Fruit fly (Drosophila melanogaster) whole organism, wandering third instar larva: ENCODE data around the gene iav.

Source experiments
- Abd-B ChIP-seq: fragments of >200 bp; optimal IDR thresholded peaks from 2 replicates; lab custom pipeline; 2017; ENCODE audit warnings: missing biosample characterization, missing genetic modification characterization
- CG32264 ChIP-seq: fragments of 200-800 bp; sonication (Bioruptor generic); optimal IDR thresholded peaks from 2 replicates; lab custom pipeline; 2016; ENCODE audit warnings: missing biosample characterization, missing genetic modification characterization
- CG9705 ChIP-seq: fragments of 200-800 bp; sonication (Bioruptor generic); optimal IDR thresholded peaks from 2 replicates; lab custom pipeline; 2018; ENCODE audit warnings: missing biosample characterization, mild to moderate bottlenecking, missing genetic modification characterization
- CrebA ChIP-seq: fragments of 200-800 bp; sonication (Bioruptor generic); optimal IDR thresholded peaks from 2 replicates; lab custom pipeline; 2016; ENCODE audit warnings: missing biosample characterization, mild to moderate bottlenecking, missing genetic modification characterization, borderline replicate concordance
- Dfd ChIP-seq: fragments of >200 bp; optimal IDR thresholded peaks from 2 replicates; lab custom pipeline; 2017; ENCODE audit warnings: missing biosample characterization, missing genetic modification characterization
- Dif ChIP-seq: fragments of 200-275, 200-300 bp; sonication (Bioruptor generic); optimal IDR thresholded peaks from 2 replicates; lab custom pipeline; 2018; ENCODE audit warnings: missing biosample characterization, missing genetic modification characterization; ENCODE audit not compliant: partially characterized antibody
- GATAd ChIP-seq: sonication (Bioruptor generic); optimal IDR thresholded peaks from 2 replicates; lab custom pipeline; 2016; ENCODE audit warnings: missing biosample characterization, missing genetic modification characterization
- HLH106 ChIP-seq: fragments of 200-800 bp; optimal IDR thresholded peaks from 3 replicates; lab custom pipeline; 2019; ENCODE audit warnings: missing biosample characterization, mild to moderate bottlenecking, missing genetic modification characterization, moderate library complexity
- Hnf4 ChIP-seq: fragments of 200-800 bp; sonication (Bioruptor generic); optimal IDR thresholded peaks from 2 replicates; lab custom pipeline; 2016; ENCODE audit warnings: missing biosample characterization, mild to moderate bottlenecking, missing genetic modification characterization
- Hr78 ChIP-seq: fragments of >200 bp; optimal IDR thresholded peaks from 2 replicates; lab custom pipeline; 2017; ENCODE audit warnings: missing biosample characterization, missing genetic modification characterization
- Hr83 ChIP-seq: fragments of 200-300 bp; sonication (Bioruptor generic); optimal IDR thresholded peaks from 2 replicates; lab custom pipeline; 2016; ENCODE audit warnings: missing biosample characterization, mild to moderate bottlenecking, missing genetic modification characterization, moderate library complexity; ENCODE audit not compliant: poor library complexity, severe bottlenecking
- Jra ChIP-seq: sonication (Bioruptor generic); optimal IDR thresholded peaks from 2 replicates; lab custom pipeline; 2016; ENCODE audit warnings: missing biosample characterization, missing genetic modification characterization
- Mio ChIP-seq: sonication (Bioruptor generic); optimal IDR thresholded peaks from 2 replicates; lab custom pipeline; 2016; ENCODE audit warnings: missing biosample characterization, missing genetic modification characterization
- Myc ChIP-seq: fragments of >200 bp; optimal IDR thresholded peaks from 2 replicates; lab custom pipeline; 2017
- N ChIP-seq: fragments of >200 bp; optimal IDR thresholded peaks from 2 replicates; lab custom pipeline; 2018; ENCODE audit warnings: missing biosample characterization, missing external identifiers, missing genetic modification characterization
- OdsH ChIP-seq: fragments of 200-800 bp; sonication (Bioruptor generic); optimal IDR thresholded peaks from 2 replicates; lab custom pipeline; 2016; ENCODE audit warnings: missing biosample characterization, mild to moderate bottlenecking, missing genetic modification characterization
- Rel ChIP-seq, 2 experiments: fragments of 200-800 bp; sonication (Bioruptor generic) in 1 of 2; optimal IDR thresholded peaks; 2 replicates in 1 of 2; 3 replicates in 1 of 2; lab custom pipeline; 2016 to 2019; ENCODE audit warnings: mild to moderate bottlenecking in 2 of 2, missing biosample characterization in 2 of 2, missing genetic modification characterization in 2 of 2, moderate library complexity in 1 of 2
- Sp1 ChIP-seq: fragments of 200-800 bp; sonication (Bioruptor generic); optimal IDR thresholded peaks from 3 replicates; lab custom pipeline; 2019; ENCODE audit warnings: missing biosample characterization, mild to moderate bottlenecking, missing genetic modification characterization, moderate library complexity
- Vsx2 ChIP-seq: fragments of 200-300, 225-300 bp; sonication (Bioruptor generic); optimal IDR thresholded peaks from 2 replicates; lab custom pipeline; 2018; ENCODE audit warnings: missing biosample characterization, missing genetic modification characterization; ENCODE audit not compliant: partially characterized antibody
- br ChIP-seq: fragments of 200-800 bp; sonication (Bioruptor generic); optimal IDR thresholded peaks from 2 replicates; lab custom pipeline; 2016; ENCODE audit warnings: missing biosample characterization, missing genetic modification characterization
- brk ChIP-seq: fragments of 200-800 bp; sonication (Bioruptor generic); optimal IDR thresholded peaks from 2 replicates; lab custom pipeline; 2016; ENCODE audit warnings: missing biosample characterization, mild to moderate bottlenecking, missing genetic modification characterization
- dl ChIP-seq, 2 experiments: fragments of 175-275, 200-275 bp in 1 of 2; fragments of 200-275 bp in 1 of 2; sonication (Bioruptor generic); optimal IDR thresholded peaks; lab custom pipeline; 2018; ENCODE audit warnings: mild to moderate bottlenecking in 2 of 2, missing biosample characterization in 2 of 2, missing genetic modification characterization in 2 of 2, moderate library complexity in 2 of 2; ENCODE audit not compliant: partially characterized antibody in 2 of 2, insufficient read depth in 1 of 2
- dmrt93B ChIP-seq: fragments of 200-800 bp; sonication (Bioruptor generic); optimal IDR thresholded peaks from 2 replicates; lab custom pipeline; 2018; ENCODE audit warnings: missing biosample characterization, mild to moderate bottlenecking, missing genetic modification characterization
- dsf ChIP-seq: sonication (Bioruptor generic); optimal IDR thresholded peaks from 2 replicates; lab custom pipeline; 2016; ENCODE audit warnings: missing biosample characterization, missing genetic modification characterization, borderline replicate concordance
- ey ChIP-seq: fragments of 200-800 bp; sonication (Bioruptor generic); optimal IDR thresholded peaks from 2 replicates; lab custom pipeline; 2016; ENCODE audit warnings: missing biosample characterization, missing genetic modification characterization
- fru ChIP-seq: fragments of 200-800 bp; sonication (Bioruptor generic); optimal IDR thresholded peaks from 3 replicates; lab custom pipeline; 2016; ENCODE audit warnings: missing biosample characterization, mild to moderate bottlenecking, missing genetic modification characterization
- h ChIP-seq: fragments of 200-800 bp; sonication (Bioruptor generic); optimal IDR thresholded peaks from 3 replicates; lab custom pipeline; 2016; ENCODE audit warnings: missing biosample characterization, mild to moderate bottlenecking, missing genetic modification characterization
- jim ChIP-seq: fragments of 175-275, 200-325 bp; sonication (Bioruptor generic); optimal IDR thresholded peaks from 2 replicates; lab custom pipeline; 2016; ENCODE audit warnings: missing biosample characterization, mild to moderate bottlenecking, missing genetic modification characterization
- lola ChIP-seq: fragments of >200 bp; optimal IDR thresholded peaks from 2 replicates; lab custom pipeline; 2017; ENCODE audit warnings: missing biosample characterization, missing genetic modification characterization
- pan ChIP-seq: fragments of >200 bp; optimal IDR thresholded peaks from 2 replicates; lab custom pipeline; 2017
- psq ChIP-seq: fragments of 200-800 bp; sonication (Bioruptor generic); optimal IDR thresholded peaks from 3 replicates; lab custom pipeline; 2017; ENCODE audit warnings: missing biosample characterization, mild to moderate bottlenecking, missing genetic modification characterization, moderate library complexity
- rgr ChIP-seq: fragments of 200-800 bp; sonication (Bioruptor generic); optimal IDR thresholded peaks from 3 replicates; lab custom pipeline; 2016; ENCODE audit warnings: missing biosample characterization, mild to moderate bottlenecking, missing genetic modification characterization
- sage ChIP-seq: fragments of 200-800 bp; sonication (Bioruptor generic); optimal IDR thresholded peaks from 2 replicates; lab custom pipeline; 2016; ENCODE audit warnings: missing biosample characterization, mild to moderate bottlenecking, missing genetic modification characterization
- sv ChIP-seq: fragments of 200-800 bp; sonication (Bioruptor generic); optimal IDR thresholded peaks from 3 replicates; lab custom pipeline; 2016; ENCODE audit warnings: missing biosample characterization, missing genetic modification characterization
- tai ChIP-seq: sonication (Bioruptor generic); optimal IDR thresholded peaks from 2 replicates; lab custom pipeline; 2016; ENCODE audit warnings: missing biosample characterization, missing genetic modification characterization
- usp ChIP-seq: fragments of >200 bp; optimal IDR thresholded peaks from 2 replicates; lab custom pipeline; 2017; ENCODE audit warnings: missing biosample characterization, missing genetic modification characterization
- woc ChIP-seq: sonication (Bioruptor generic); optimal IDR thresholded peaks from 2 replicates; lab custom pipeline; 2016; ENCODE audit warnings: missing biosample characterization, mild to moderate bottlenecking, missing genetic modification characterization

Gene iav

DNA sequence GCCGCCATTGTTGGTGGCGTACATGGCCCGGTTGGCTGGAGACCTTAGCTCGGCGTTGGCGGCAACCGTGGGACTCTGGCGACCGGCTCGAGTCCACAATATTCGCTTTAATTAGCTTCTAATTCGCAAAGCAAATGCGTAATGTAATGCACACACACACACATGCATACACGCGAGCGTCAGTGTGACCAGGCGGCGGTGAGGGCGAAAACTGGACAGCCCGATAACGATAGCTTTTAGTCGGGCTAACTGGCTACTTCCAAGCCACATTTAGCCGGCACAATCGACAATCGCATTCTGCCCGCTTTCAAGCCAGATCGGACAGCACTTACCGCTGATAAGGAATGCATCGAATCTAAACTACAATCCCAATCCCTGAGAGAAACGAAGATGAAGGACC, 6.9 kb downstream of the iav start, which contains the start of the genes Nf-YC and xit:
Gene Nf-YC, minus strand, starts transcription at position 217 of the 400 bp plus-strand sequence.
Gene xit, plus strand, starts transcription at position 314 of the 400 bp plus-strand sequence.
- TF ChIP-seq fru (GFP tag; lab: Kevin White, UChicago) (no peak), tai (no peak), ey (GFP tag; lab: Kevin White, UChicago) (no peak), Myc (peak; percentile 96), Rel (GFP tag; optimal IDR thresholded peaks at IDR 0.05; lab: Kevin White, UChicago) (no peak), Rel (tag; optimal IDR thresholded peaks at IDR 0.05; lab: Kevin White, UChicago) (no peak), usp (no peak), Abd-B (GFP tag; lab: Kevin White, UChicago) (no peak), Dfd (GFP tag; lab: Kevin White, UChicago) (no peak), HLH106 (tag; lab: Kevin White, UChicago) (peak; percentile 19), OdsH (GFP tag; lab: Kevin White, UChicago) (no peak), Hr78 (no peak), woc (GFP tag; lab: Kevin White, UChicago) (no peak), Vsx2 (peak; percentile 97), pan (lab: Kevin White, UChicago) (no peak), brk (no peak), sv (no peak), jim (GFP tag; lab: Kevin White, UChicago) (no peak), Sp1 (GFP tag; lab: Kevin White, UChicago) (no peak), h (no peak)

DNA sequence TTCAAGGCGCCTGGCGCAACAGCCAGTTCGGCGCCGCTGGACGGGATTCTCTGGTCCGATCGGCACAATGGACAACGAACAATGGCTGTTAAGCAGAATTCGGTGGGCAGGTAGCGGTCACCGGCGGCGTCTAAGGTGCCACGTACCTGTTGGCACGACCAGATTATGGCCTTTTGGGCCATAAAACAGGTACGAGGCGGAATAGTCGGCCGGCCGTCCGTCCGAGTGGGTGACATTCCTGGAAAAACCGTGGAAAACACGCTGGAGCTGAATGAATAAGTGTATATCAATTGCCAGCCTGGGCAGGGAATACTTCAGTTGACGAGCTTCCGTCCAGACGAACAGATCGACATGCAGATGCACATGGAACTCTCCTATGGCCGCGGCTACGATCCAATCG, 9.1 kb downstream of the iav start, which contains the start of gene Atx-1:
Gene Atx-1, plus strand, starts transcription at position 301 of the 400 bp plus-strand sequence.
- TF ChIP-seq Abd-B (GFP tag; lab: Kevin White, UChicago) (no peak), dl (GFP tag; optimal IDR thresholded peaks at IDR 0.05; lab: Kevin White, UChicago; ENCODE audit: insufficient read depth in 1 of 2, partially characterized antibody in 2 of 2) (no peak), woc (GFP tag; lab: Kevin White, UChicago) (no peak)

DNA sequence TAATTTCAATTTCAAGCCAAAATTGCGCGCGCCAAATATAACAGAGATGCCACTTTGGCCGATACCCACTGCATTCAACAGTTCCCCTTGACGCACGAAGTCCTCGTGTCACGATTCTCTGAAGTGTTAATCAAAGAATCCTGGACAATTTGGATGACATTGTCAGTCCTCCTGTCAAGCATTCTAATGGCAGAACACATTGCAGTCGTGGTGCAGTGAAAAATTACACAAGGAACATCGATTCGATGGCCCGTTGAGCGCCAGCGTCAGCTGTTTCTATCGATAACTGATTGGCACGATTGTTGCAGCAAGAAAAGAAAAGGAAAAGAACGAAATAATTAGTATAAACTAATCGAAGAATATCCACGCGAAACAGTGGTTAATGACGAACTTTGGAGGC, 10.4 kb downstream of the iav start, which contains the start of gene nonC:
Gene nonC, plus strand, starts transcription at position 294 of the 400 bp plus-strand sequence.
- TF ChIP-seq rgr, result no peak
- TF ChIP-seq Myc, result peak; percentile 93
- no peak for TF ChIP-seq CG32264 (GFP tag; lab: Kevin White, UChicago)

DNA sequence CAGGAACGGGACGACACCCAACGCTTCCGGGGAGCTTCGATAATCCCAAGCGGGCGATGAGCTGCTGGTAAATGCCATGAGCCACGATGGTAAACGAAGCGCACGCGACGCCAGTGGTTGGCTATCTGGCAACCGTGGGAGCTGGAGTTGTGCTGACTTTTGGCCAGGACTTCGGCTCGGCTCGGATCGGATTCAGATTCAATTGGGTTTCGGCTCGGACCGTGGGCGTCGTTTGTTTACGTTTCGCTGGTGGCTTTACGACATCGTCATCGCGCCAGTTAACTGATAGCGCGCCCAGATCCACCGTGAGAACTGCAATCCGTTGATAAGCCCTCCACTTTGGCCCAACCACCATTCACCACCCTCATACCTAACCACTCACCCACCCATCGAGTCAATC, 18.8 kb downstream of the iav start, which contains the start of gene mAChR-C:
Gene mAChR-C, minus strand, starts transcription at position 101 of the 400 bp plus-strand sequence.
- TF ChIP-seq HLH106 (tag; lab: Kevin White, UChicago), result no peak
- TF ChIP-seq jim (GFP tag; lab: Kevin White, UChicago), result no peak
- TF ChIP-seq, all 38 proteins: peak for 0

DNA sequence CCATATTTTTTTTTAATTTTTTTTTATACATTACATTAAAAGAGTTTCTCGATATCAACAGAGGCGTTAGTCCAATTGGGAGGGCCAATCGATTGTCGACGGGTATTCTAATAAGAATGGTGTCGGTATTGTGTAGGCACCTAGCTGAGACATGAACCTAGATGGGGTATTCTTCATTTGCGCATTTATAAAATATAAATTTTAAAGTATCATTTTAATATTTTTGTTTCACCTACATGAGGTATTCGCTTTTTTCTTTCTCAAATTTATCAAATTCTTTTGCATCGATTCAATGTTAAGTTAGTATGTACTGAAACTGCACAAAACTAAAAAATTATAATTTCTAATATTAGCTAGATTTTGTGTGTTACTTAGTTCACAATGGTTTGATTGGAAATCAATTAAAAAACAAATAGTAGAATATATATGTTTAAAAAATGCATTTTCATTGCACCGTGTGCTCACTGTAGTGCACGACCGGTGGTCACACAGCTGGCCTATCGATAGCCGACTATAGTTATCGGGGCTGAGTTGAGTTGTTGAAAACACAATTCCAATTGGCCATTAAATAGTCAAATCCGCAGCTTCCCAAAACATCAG, 30.2 kb downstream of the iav start, which contains the start of the genes CG14435 and Tmf:
Gene CG14435, minus strand, starts transcription at position 81 of the 600 bp plus-strand sequence.
Gene Tmf, plus strand, starts transcription at position 501 of the 600 bp plus-strand sequence.
- TF ChIP-seq psq, result peak; percentile 69
- no peak for TF ChIP-seq Jra (GFP tag; lab: Kevin White, UChicago)
- no peak for TF ChIP-seq N
- no peak for TF ChIP-seq Myc
- peak; percentile 81 for TF ChIP-seq Sp1 (GFP tag; lab: Kevin White, UChicago)
- TF ChIP-seq ey (GFP tag; lab: Kevin White, UChicago), result peak; percentile 54
- TF ChIP-seq brk, result no peak
- peak; percentile 68 for TF ChIP-seq woc (GFP tag; lab: Kevin White, UChicago)
- TF ChIP-seq sv, result peak; percentile 67
- TF ChIP-seq CG32264 (GFP tag; lab: Kevin White, UChicago), result no peak
- TF ChIP-seq HLH106 (tag; lab: Kevin White, UChicago), result peak; percentile 86
- no peak for TF ChIP-seq GATAd (GFP tag; lab: Kevin White, UChicago)
- TF ChIP-seq rgr, result peak; percentile 76
- no peak for TF ChIP-seq pan (lab: Kevin White, UChicago)
- peak; percentile 69 for TF ChIP-seq h
- no peak for TF ChIP-seq Vsx2
- peak; percentile 71 for TF ChIP-seq dmrt93B (GFP tag; lab: Kevin White, UChicago)
- no peak for TF ChIP-seq Hnf4 (GFP tag; lab: Kevin White, UChicago)
- no peak for TF ChIP-seq dl (GFP tag; optimal IDR thresholded peaks at IDR 0.05; lab: Kevin White, UChicago; ENCODE audit: insufficient read depth in 1 of 2, partially characterized antibody in 2 of 2)
- peak; percentile 47 for TF ChIP-seq dsf
- TF ChIP-seq jim (GFP tag; lab: Kevin White, UChicago), result no peak
- no peak for TF ChIP-seq CrebA (GFP tag; lab: Kevin White, UChicago)
- no peak for TF ChIP-seq Hr78
- no peak for TF ChIP-seq Hr83 (GFP tag; lab: Kevin White, UChicago)
- TF ChIP-seq CG9705 (GFP tag; lab: Kevin White, UChicago), result peak; percentile 73
- peak; percentile 70 for TF ChIP-seq fru (GFP tag; lab: Kevin White, UChicago)
- peak; percentile 42 for TF ChIP-seq br (GFP tag; lab: Kevin White, UChicago)
- TF ChIP-seq Dif (GFP tag; lab: Kevin White, UChicago), result no peak
- TF ChIP-seq Rel (GFP tag; optimal IDR thresholded peaks at IDR 0.05; lab: Kevin White, UChicago), result no peak
- TF ChIP-seq Rel (tag; optimal IDR thresholded peaks at IDR 0.05; lab: Kevin White, UChicago), result peak; percentile 43
- TF ChIP-seq Mio (GFP tag; lab: Kevin White, UChicago), result no peak
- TF ChIP-seq sage, result peak; percentile 17
- no peak for TF ChIP-seq lola (GFP tag; lab: Kevin White, UChicago)
- TF ChIP-seq OdsH (GFP tag; lab: Kevin White, UChicago), result peak; percentile 56
- no peak for TF ChIP-seq usp
- no peak for TF ChIP-seq Dfd (GFP tag; lab: Kevin White, UChicago)
